Fruit fly (Drosophila melanogaster) whole organism, adult: ENCODE measurements around the gene CG2975.
A peak's percentile ranks its signal among the peaks of the same experiment; 100 is the strongest.

Experiments
- CG11617 ChIP-seq: fragments of 200-800 bp; sonication (Bioruptor generic); optimal IDR thresholded peaks from 2 replicates; lab custom pipeline; 2017; ENCODE audit warnings: mild to moderate bottlenecking, missing biosample characterization, missing genetic modification reagents, missing genetic modification characterization
- CG12768 ChIP-seq: fragments of 200-800 bp; sonication (Bioruptor generic); optimal IDR thresholded peaks from 2 replicates; lab custom pipeline; 2017; ENCODE audit warnings: missing biosample characterization, missing genetic modification characterization, mild to moderate bottlenecking, moderate library complexity, missing genetic modification reagents
- CG14711 ChIP-seq: fragments of 200-800 bp; sonication (Bioruptor generic); optimal IDR thresholded peaks from 2 replicates; lab custom pipeline; 2018; ENCODE audit warnings: missing biosample characterization, mild to moderate bottlenecking, missing genetic modification characterization, moderate library complexity
- CG1620 ChIP-seq: fragments of 200-800 bp; sonication (Bioruptor generic); optimal IDR thresholded peaks from 2 replicates; lab custom pipeline; 2016; ENCODE audit warnings: missing biosample characterization, missing genetic modification characterization
- CG33017 ChIP-seq: fragments of 200-800 bp; sonication (Bioruptor generic); optimal IDR thresholded peaks from 2 replicates; lab custom pipeline; 2018; ENCODE audit warnings: missing biosample characterization, mild to moderate bottlenecking, missing genetic modification characterization, moderate library complexity
- CG5204 ChIP-seq: fragments of 200-800 bp; sonication (Bioruptor generic); optimal IDR thresholded peaks from 2 replicates; lab custom pipeline; 2016; ENCODE audit warnings: missing biosample characterization, missing genetic modification characterization
- CG7045 ChIP-seq: fragments of 200-800 bp; sonication (Bioruptor generic); optimal IDR thresholded peaks from 2 replicates; lab custom pipeline; 2017; ENCODE audit warnings: missing biosample characterization, mild to moderate bottlenecking, missing genetic modification characterization
- CG7101 ChIP-seq: fragments of 200-800 bp; sonication (Bioruptor generic); optimal IDR thresholded peaks from 2 replicates; lab custom pipeline; 2018; ENCODE audit warnings: missing biosample characterization, mild to moderate bottlenecking, missing genetic modification characterization, moderate library complexity
- Clk ChIP-seq: fragments of 200-800 bp; sonication (Bioruptor generic); optimal IDR thresholded peaks from 2 replicates; lab custom pipeline; 2017; ENCODE audit warnings: missing biosample characterization, missing genetic modification characterization
- Crg-1 ChIP-seq: fragments of 200-800 bp; sonication (Bioruptor generic); optimal IDR thresholded peaks from 2 replicates; lab custom pipeline; 2016; ENCODE audit warnings: missing biosample characterization, missing genetic modification characterization
- Hr96 ChIP-seq: fragments of 200-800 bp; sonication (Bioruptor generic); optimal IDR thresholded peaks from 2 replicates; lab custom pipeline; 2016; ENCODE audit warnings: missing biosample characterization, missing genetic modification characterization
- Mnt ChIP-seq: fragments of 200-800 bp; sonication (Bioruptor generic); optimal IDR thresholded peaks from 2 replicates; lab custom pipeline; 2016; ENCODE audit warnings: missing biosample characterization, mild to moderate bottlenecking, missing genetic modification characterization
- bab1 ChIP-seq: fragments of 200-800 bp; sonication (Bioruptor generic); optimal IDR thresholded peaks from 3 replicates; lab custom pipeline; 2019; ENCODE audit warnings: missing biosample characterization, mild to moderate bottlenecking, missing genetic modification characterization, moderate library complexity
- cic ChIP-seq: fragments of 200-800 bp; sonication (Bioruptor generic); optimal IDR thresholded peaks from 2 replicates; lab custom pipeline; 2017; ENCODE audit warnings: missing biosample characterization, mild to moderate bottlenecking, missing genetic modification characterization, moderate library complexity
- cnc ChIP-seq, 2 experiments: fragments of >200 bp; optimal IDR thresholded peaks; 2 replicates each; lab custom pipeline; 2017
- kay ChIP-seq: fragments of 200-800 bp; sonication (Bioruptor generic); peaks from one replicate; lab custom pipeline; 2016; ENCODE audit warnings: missing biosample characterization, missing genetic modification characterization, borderline replicate concordance
- ovo ChIP-seq: fragments of 200-800 bp; sonication (Bioruptor generic); optimal IDR thresholded peaks from 2 replicates; lab custom pipeline; 2016; ENCODE audit warnings: missing biosample characterization, missing genetic modification characterization
- pad ChIP-seq: fragments of 200-800 bp; sonication (Bioruptor generic); optimal IDR thresholded peaks from 3 replicates; lab custom pipeline; 2017; ENCODE audit warnings: missing biosample characterization, missing genetic modification characterization, mild to moderate bottlenecking, moderate library complexity, missing genetic modification reagents
- tj ChIP-seq: fragments of 200-800 bp; sonication (Bioruptor generic); optimal IDR thresholded peaks from 3 replicates; lab custom pipeline; 2017; ENCODE audit warnings: missing biosample characterization, mild to moderate bottlenecking, missing genetic modification characterization, moderate library complexity
- toe ChIP-seq: fragments of 200-800 bp; sonication (Bioruptor generic); optimal IDR thresholded peaks from 2 replicates; lab custom pipeline; 2016; ENCODE audit warnings: missing biosample characterization, missing genetic modification characterization

Gene CG2975

dm6 chr2L:2825406-2825805 lies 14.5 kb upstream of the CG2975 start, which contains the start of gene CG3123:
Gene CG3123 (minus strand): TSS chr2L:2825506.
- TF ChIP-seq Mnt (GFP tag; lab: Kevin White, UChicago) (no peak), CG11617 (GFP tag; lab: Kevin White, UChicago) (no peak), Crg-1 (GFP tag; lab: Kevin White, UChicago) (no peak), ovo (GFP tag; lab: Kevin White, UChicago) (no peak), CG12768 (GFP tag; lab: Kevin White, UChicago) (no peak), toe (GFP tag; lab: Kevin White, UChicago) (no peak), CG7101 (tag; lab: Kevin White, UChicago) (no peak), kay (GFP tag; lab: Kevin White, UChicago) (no peak), CG1620 (GFP tag; lab: Kevin White, UChicago) (no peak), cnc (optimal IDR thresholded peaks at IDR 0.05; lab: Kevin White, UChicago) (no peak), CG33017 (tag; lab: Kevin White, UChicago) (no peak), Clk (GFP tag; lab: Kevin White, UChicago) (no peak), CG7045 (GFP tag; lab: Kevin White, UChicago) (no peak)

DNA sequence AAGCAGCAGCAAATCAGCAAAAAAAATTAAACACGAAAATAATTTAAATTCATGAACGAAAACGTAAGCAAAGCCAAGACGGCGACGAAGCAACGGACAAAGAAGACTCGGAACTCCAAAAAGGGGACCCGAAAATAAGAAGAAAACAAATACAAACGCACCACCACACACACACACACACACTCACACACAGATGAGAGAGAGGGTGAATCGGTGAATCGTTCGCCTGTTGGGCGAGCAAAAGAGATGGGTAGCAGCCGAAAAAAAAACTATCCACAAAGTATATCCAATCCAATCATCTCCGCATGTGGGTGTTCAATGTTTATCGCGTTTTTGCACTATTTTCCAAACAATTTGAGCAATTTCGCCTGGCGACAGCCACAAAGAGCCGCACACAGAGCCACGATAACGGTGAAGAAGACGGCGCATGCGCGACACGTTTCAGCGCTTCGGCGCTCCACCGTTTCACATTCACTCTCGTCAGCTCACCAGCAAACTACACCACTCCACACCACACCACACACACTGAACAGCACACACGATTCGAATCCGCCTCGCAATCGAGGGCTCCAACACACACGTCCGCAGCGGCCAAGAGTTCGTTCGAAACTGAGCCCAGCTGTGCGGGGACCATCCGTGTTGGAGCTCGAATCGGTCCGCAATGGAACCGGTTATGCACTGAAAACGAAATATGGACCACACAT lies 10.1 kb upstream of the CG2975 start, which contains the start of gene Duox:
TSS of gene Duox (minus strand) at position 612 of the 704 bp plus-strand sequence.
- peak; percentile 18 for TF ChIP-seq pad
- peak; percentile 13 for TF ChIP-seq ovo (GFP tag; lab: Kevin White, UChicago)
- TF ChIP-seq CG7045 (GFP tag; lab: Kevin White, UChicago), result no peak

DNA sequence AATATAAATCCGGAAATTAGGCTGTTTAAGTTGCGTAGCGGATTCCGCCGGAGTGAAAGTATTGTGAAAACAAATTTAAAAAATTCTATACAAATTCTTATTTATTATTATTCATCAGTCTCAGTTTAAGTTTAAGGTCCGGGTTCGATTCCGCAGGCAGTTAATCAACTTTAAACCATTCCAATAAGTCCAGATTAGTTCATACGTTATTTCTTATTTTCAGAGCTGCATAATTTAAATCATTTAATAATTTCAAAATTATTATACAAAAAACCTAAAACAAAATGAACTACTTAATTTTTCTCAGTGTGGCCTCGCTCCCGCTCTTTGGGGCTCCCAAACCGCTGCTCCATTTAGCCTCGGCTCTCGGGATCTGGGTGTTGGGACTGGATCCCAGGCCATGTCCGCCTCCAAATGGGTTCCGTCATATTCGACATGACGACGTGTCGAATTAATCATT lies 9.6 kb upstream of the CG2975 start:
- TF ChIP-seq toe (GFP tag; lab: Kevin White, UChicago) (peak; percentile 9), CG7045 (GFP tag; lab: Kevin White, UChicago) (peak; percentile 56), cic (GFP tag; lab: Kevin White, UChicago) (no peak), kay (GFP tag; lab: Kevin White, UChicago) (no peak), bab1 (GFP tag; lab: Kevin White, UChicago) (peak; percentile 12), Hr96 (GFP tag; lab: Kevin White, UChicago) (no peak), CG5204 (GFP tag; lab: Kevin White, UChicago) (peak; percentile 32), CG33017 (tag; lab: Kevin White, UChicago) (no peak), Mnt (GFP tag; lab: Kevin White, UChicago) (no peak), CG12768 (GFP tag; lab: Kevin White, UChicago) (no peak), Clk (GFP tag; lab: Kevin White, UChicago) (no peak), CG7101 (tag; lab: Kevin White, UChicago) (no peak)

DNA sequence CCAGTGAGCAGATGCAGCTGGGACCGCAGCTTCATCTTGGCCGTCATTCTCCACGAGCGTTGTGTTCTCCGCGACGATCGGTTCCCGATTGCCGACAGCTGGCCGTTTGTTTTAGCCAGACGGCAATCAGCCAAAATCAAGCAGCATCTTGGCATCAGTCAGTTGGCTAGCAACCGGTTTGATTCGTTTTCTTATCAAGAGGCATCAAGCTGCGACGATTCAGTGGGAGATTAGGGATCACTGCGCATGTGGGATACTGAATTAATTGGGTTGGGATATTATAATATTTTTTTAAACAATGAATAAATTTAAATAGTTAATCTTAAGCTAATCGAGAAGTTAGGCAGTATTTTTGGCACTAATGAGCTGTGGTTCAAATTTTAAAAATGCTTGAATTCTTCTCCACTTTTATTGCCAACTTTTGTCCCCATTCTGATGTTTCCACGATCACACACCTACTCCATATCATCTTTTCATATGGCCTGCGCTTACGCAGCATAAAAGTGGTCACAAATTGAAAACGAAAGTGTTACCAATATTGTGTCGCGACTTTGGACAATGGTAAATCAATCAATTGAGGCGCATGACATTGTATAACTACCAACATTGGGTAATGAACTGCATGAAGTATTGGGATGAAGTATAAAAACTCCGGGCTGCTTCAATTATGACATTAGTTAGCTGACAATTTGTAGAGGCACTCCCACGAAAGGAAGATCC lies 2.0 kb upstream of the CG2975 start, which contains the start of the genes CG3119 and Cpr23B:
TSS of gene CG3119 (minus strand) at position 92 of the 720 bp plus-strand sequence.
TSS of gene Cpr23B (plus strand) at position 670 of the 720 bp plus-strand sequence.
- TF ChIP-seq CG14711 (no peak), CG5204 (GFP tag; lab: Kevin White, UChicago) (no peak), CG33017 (tag; lab: Kevin White, UChicago) (no peak), toe (GFP tag; lab: Kevin White, UChicago) (no peak), CG7045 (GFP tag; lab: Kevin White, UChicago) (no peak), pad (no peak), ovo (GFP tag; lab: Kevin White, UChicago) (no peak), Clk (GFP tag; lab: Kevin White, UChicago) (no peak), CG11617 (GFP tag; lab: Kevin White, UChicago) (no peak), CG7101 (tag; lab: Kevin White, UChicago) (no peak), kay (GFP tag; lab: Kevin White, UChicago) (no peak), Crg-1 (GFP tag; lab: Kevin White, UChicago) (no peak)

- TF ChIP-seq cnc (optimal IDR thresholded peaks at IDR 0.05; lab: Kevin White, UChicago) (no peak), ovo (GFP tag; lab: Kevin White, UChicago) (no peak), CG7101 (tag; lab: Kevin White, UChicago) (no peak), Crg-1 (GFP tag; lab: Kevin White, UChicago) (no peak), CG1620 (GFP tag; lab: Kevin White, UChicago) (no peak), CG5204 (GFP tag; lab: Kevin White, UChicago) (no peak), toe (GFP tag; lab: Kevin White, UChicago) (no peak), CG14711 (no peak), tj (no peak), CG7045 (GFP tag; lab: Kevin White, UChicago) (no peak), bab1 (GFP tag; lab: Kevin White, UChicago) (no peak), Clk (GFP tag; lab: Kevin White, UChicago) (no peak), CG11617 (GFP tag; lab: Kevin White, UChicago) (no peak)
Measured at dm6 chr2L:2840311-2840710, 387 bp downstream of the CG2975 start.
